Fruit fly (Drosophila melanogaster): Measurements from ENCODE around the gene wts.
A peak's percentile ranks its signal among the peaks of the same experiment; 100 is the strongest.

The wts gene

dm6 chr3R:30813903-30814339 is 7.5 kb upstream of the wts start (continued):
- TF ChIP-seq pho (GFP tag; optimal IDR thresholded peaks at IDR 0.05) (peak; percentile 41), CG18619 (GFP tag; optimal IDR thresholded peaks at IDR 0.05) (peak; percentile 62), Adf1 (GFP tag; IDR thresholded peaks at IDR 0.05) (no peak), da (GFP tag; optimal IDR thresholded peaks at IDR 0.05) (peak; percentile 24), ssp (GFP tag; IDR thresholded peaks at IDR 0.05) (peak; percentile 68), so (GFP tag; IDR thresholded peaks at IDR 0.05) (peak; percentile 86), CG10209 (GFP tag; optimal IDR thresholded peaks at IDR 0.05) (peak; percentile 82), CkIIα-i1 (GFP tag; IDR thresholded peaks at IDR 0.05) (peak; percentile 26; the same call in 1 of the 2 replicates), tup (GFP tag; optimal IDR thresholded peaks at IDR 0.05) (peak; percentile 10), tin (GFP tag; optimal IDR thresholded peaks at IDR 0.05) (peak; percentile 79), pb (GFP tag; optimal IDR thresholded peaks at IDR 0.05) (peak; percentile 84), Ptx1 (GFP tag; IDR thresholded peaks at IDR 0.05) (peak; percentile 88), mam (GFP tag; optimal IDR thresholded peaks at IDR 0.05) (peak; percentile 78), CG6254 (GFP tag; optimal IDR thresholded peaks at IDR 0.05) (peak; percentile 82), MTF-1 (GFP tag; optimal IDR thresholded peaks at IDR 0.05; ENCODE audit: borderline replicate concordance) (peak; percentile 73), run (tag; optimal IDR thresholded peaks at IDR 0.05) (peak; percentile 82), ATbp (GFP tag; optimal IDR thresholded peaks at IDR 0.05) (peak; percentile 86), Abd-B (GFP tag; optimal IDR thresholded peaks at IDR 0.05) (peak; percentile 85), CG18764 (GFP tag; optimal IDR thresholded peaks at IDR 0.05) (peak; percentile 79), disco-r (GFP tag; optimal IDR thresholded peaks at IDR 0.05) (peak; percentile 77), tgo (GFP tag; IDR thresholded peaks at IDR 0.05) (peak; percentile 89), CG11695 (GFP tag; IDR thresholded peaks at IDR 0.05) (peak; percentile 91), Dip2 (GFP tag; IDR thresholded peaks at IDR 0.05) (no peak), CG7745 (tag; optimal IDR thresholded peaks at IDR 0.05) (peak; percentile 25), HLH54F (GFP tag; optimal IDR thresholded peaks at IDR 0.05) (peak; percentile 49), Doc2 (GFP tag; IDR thresholded peaks at IDR 0.05) (peak; percentile 63; the same call in 1 of the 2 replicates), bab2 (GFP tag; optimal IDR thresholded peaks at IDR 0.05) (peak; percentile 86), HHEX (GFP tag; optimal IDR thresholded peaks at IDR 0.05) (peak; percentile 79), Kr (GFP tag; optimal IDR thresholded peaks at IDR 0.05) (no peak), org-1 (GFP tag; optimal IDR thresholded peaks at IDR 0.05) (peak; percentile 81), CG15514 (GFP tag; optimal IDR thresholded peaks at IDR 0.05) (peak; percentile 73), corto (GFP tag; optimal IDR thresholded peaks at IDR 0.05) (peak; percentile 50), CG13287 (GFP tag; IDR thresholded peaks at IDR 0.05; ENCODE audit: partially characterized antibody) (no peak), pzg (GFP tag; optimal IDR thresholded peaks at IDR 0.05) (no peak), CG16813 (GFP tag; IDR thresholded peaks at IDR 0.05; ENCODE audit: partially characterized antibody) (no peak), Vsx1 (GFP tag; optimal IDR thresholded peaks at IDR 0.05) (peak; percentile 85), odd (GFP tag; optimal IDR thresholded peaks at IDR 0.05) (peak; percentile 68), dmrt11E (tag; optimal IDR thresholded peaks at IDR 0.05) (peak; percentile 81), jing (GFP tag; optimal IDR thresholded peaks at IDR 0.05) (peak; percentile 69), CG31441 (GFP tag; IDR thresholded peaks at IDR 0.05) (peak; percentile 91), Camta (GFP tag; optimal IDR thresholded peaks at IDR 0.05) (peak; percentile 88), Hr3 (GFP tag; optimal IDR thresholded peaks at IDR 0.05) (peak; percentile 66), cato (GFP tag; optimal IDR thresholded peaks at IDR 0.05; ENCODE audit: borderline replicate concordance) (peak; percentile 59), Side (GFP tag; optimal IDR thresholded peaks at IDR 0.05) (peak; percentile 75), Jarid2 (GFP tag; optimal IDR thresholded peaks at IDR 0.05) (peak; percentile 51), ranshi (GFP tag; IDR thresholded peaks at IDR 0.05) (peak; percentile 89), Six4 (GFP tag; optimal IDR thresholded peaks at IDR 0.05) (peak; percentile 85), CG6689 (GFP tag; IDR thresholded peaks at IDR 0.05) (peak; percentile 86), insv (GFP tag; optimal IDR thresholded peaks at IDR 0.05) (no peak), slou (GFP tag; optimal IDR thresholded peaks at IDR 0.05) (peak; percentile 71), al (GFP tag; IDR thresholded peaks at IDR 0.05) (peak; percentile 63)

All from whole organism, embryonic.